Worm (Caenorhabditis elegans) whole organism, L4 larva: ENCODE results near the gene zmp-5.

ENCODE experiments used
- D1046.2 ChIP-seq: fragments of 200-800 bp; sonication (Bioruptor generic); IDR thresholded peaks from 2 replicates; pipeline ENCODE4 v1.3.6; 2022; ENCODE audit warnings: missing genetic modification characterization, missing compliant biosample characterization
- F26F4.8 ChIP-seq: fragments of 200-800 bp; sonication (Bioruptor generic); conservative IDR thresholded peaks from 2 replicates; pipeline ENCODE4 v1.3.6; 2022; ENCODE audit warnings: missing genetic modification characterization, missing compliant biosample characterization
- F37D6.2 ChIP-seq: sonication (generic microtip); optimal IDR thresholded peaks from 2 replicates; lab custom pipeline; 2016; ENCODE audit warnings: mild to moderate bottlenecking, missing genetic modification characterization, missing compliant biosample characterization
- F49E8.2 ChIP-seq: sonication (generic microtip); optimal IDR thresholded peaks from 2 replicates; lab custom pipeline; 2016; ENCODE audit warnings: missing compliant biosample characterization, mild to moderate bottlenecking, missing genetic modification characterization, borderline replicate concordance
- R02D3.7 ChIP-seq: fragments of 150-350 bp; sonication (generic microtip); optimal IDR thresholded peaks from 3 replicates; lab custom pipeline; 2014; ENCODE audit warnings: missing biosample characterization, missing genetic modification characterization
- Y105C5A.15 ChIP-seq: fragments of 200-800 bp; sonication (Bioruptor generic); IDR thresholded peaks from 2 replicates; pipeline ENCODE4 v1.3.6; 2022; ENCODE audit warnings: missing genetic modification characterization, missing compliant biosample characterization
- Y75B8A.6 ChIP-seq: fragments of 200-800 bp; sonication (Bioruptor generic); IDR thresholded peaks from 2 replicates; pipeline ENCODE4 v1.3.6; 2022; ENCODE audit warnings: missing genetic modification reagents, missing genetic modification characterization, missing compliant biosample characterization
- aha-1 ChIP-seq: fragments of 150-350 bp; peaks from one replicate; lab custom pipeline; 2014; ENCODE audit warnings: missing biosample characterization, missing genetic modification characterization
- ama-1 ChIP-seq: fragments of 150-350 bp; optimal IDR thresholded peaks from 2 replicates; lab custom pipeline; 2014; ENCODE audit warnings: inconsistent platforms, mixed read lengths
- arid-1 ChIP-seq: fragments of 200-800 bp; sonication (Bioruptor generic); conservative IDR thresholded peaks from 2 replicates; pipeline ENCODE4 v1.3.6; 2022; ENCODE audit warnings: missing genetic modification reagents, missing genetic modification characterization, missing compliant biosample characterization
- attf-4 ChIP-seq: sonication (generic microtip); optimal IDR thresholded peaks from 3 replicates; lab custom pipeline; 2017; ENCODE audit warnings: missing biosample characterization, missing genetic modification characterization
- ceh-28 ChIP-seq: fragments of 150-350 bp; optimal IDR thresholded peaks from 2 replicates; lab custom pipeline; 2014; ENCODE audit warnings: missing biosample characterization, missing genetic modification reagents, missing genetic modification characterization
- ceh-32 ChIP-seq: sonication (generic microtip); optimal IDR thresholded peaks from 2 replicates; lab custom pipeline; 2016; ENCODE audit warnings: mild to moderate bottlenecking, missing genetic modification characterization, missing compliant biosample characterization; ENCODE audit not compliant: poor library complexity
- ceh-62 ChIP-seq: sonication (generic microtip); optimal IDR thresholded peaks from 2 replicates; lab custom pipeline; 2017; ENCODE audit warnings: missing biosample characterization, missing genetic modification characterization
- daf-8 ChIP-seq: fragments of 200-800 bp; sonication (Bioruptor generic); IDR thresholded peaks from 2 replicates; pipeline ENCODE4 v1.3.6; 2022; ENCODE audit warnings: missing genetic modification characterization, missing compliant biosample characterization
- dmd-6 ChIP-seq: fragments of 200-800 bp; sonication (Bioruptor generic); IDR thresholded peaks from 2 replicates; pipeline ENCODE4 v1.3.6; 2022; ENCODE audit warnings: missing genetic modification reagents, missing genetic modification characterization, missing compliant biosample characterization
- duxl-1 ChIP-seq: sonication (generic microtip); optimal IDR thresholded peaks from 2 replicates; lab custom pipeline; 2016; ENCODE audit warnings: mild to moderate bottlenecking, missing genetic modification characterization, moderate library complexity, missing compliant biosample characterization; ENCODE audit not compliant: poor library complexity
- dve-1 ChIP-seq: sonication (generic microtip); optimal IDR thresholded peaks from 2 replicates; lab custom pipeline; 2017; ENCODE audit warnings: antibody characterized with exemption, mild to moderate bottlenecking, missing genetic modification characterization, missing compliant biosample characterization; ENCODE audit not compliant: insufficient read depth
- egl-43 ChIP-seq: fragments of 200-800 bp; sonication (Bioruptor generic); IDR thresholded peaks from 2 replicates; pipeline ENCODE4 v1.3.6; 2022; ENCODE audit warnings: missing genetic modification reagents, missing genetic modification characterization, missing compliant biosample characterization
- fos-1 ChIP-seq: fragments of 150-350 bp; optimal IDR thresholded peaks from 2 replicates; lab custom pipeline; 2014; ENCODE audit warnings: missing biosample characterization, missing genetic modification characterization
- hif-1 ChIP-seq, 2 experiments: sonication (generic microtip); optimal IDR thresholded peaks; 2 replicates each; lab custom pipeline; 2016 to 2017; ENCODE audit warnings: missing compliant biosample characterization in 2 of 2, missing genetic modification characterization in 2 of 2, missing genetic modification reagents in 2 of 2, missing genotype in 2 of 2, mild to moderate bottlenecking in 1 of 2
- jun-1 ChIP-seq: fragments of 150-350 bp; optimal IDR thresholded peaks from 2 replicates; lab custom pipeline; 2014; ENCODE audit warnings: missing biosample characterization, missing genetic modification reagents, missing genetic modification characterization
- lin-1 ChIP-seq: fragments of 200-800 bp; sonication (Bioruptor generic); IDR thresholded peaks from 2 replicates; pipeline ENCODE4 v1.3.6; 2022; ENCODE audit warnings: missing genetic modification reagents, missing genetic modification characterization, missing compliant biosample characterization
- lin-13 ChIP-seq: fragments of 150-350 bp; optimal IDR thresholded peaks from 2 replicates; lab custom pipeline; 2014; ENCODE audit warnings: missing biosample characterization, missing genetic modification reagents, missing genetic modification characterization
- lin-15B ChIP-seq: fragments of 150-350 bp; sonication (generic microtip); optimal IDR thresholded peaks from 3 replicates; lab custom pipeline; 2014; ENCODE audit warnings: missing biosample characterization, missing genetic modification characterization
- lsy-2 ChIP-seq, 2 experiments: fragments of 150-350 bp in 1 of 2; sonication (generic microtip) in 1 of 2; optimal IDR thresholded peaks; 2 replicates each; lab custom pipeline; 2014 to 2017; ENCODE audit warnings: missing biosample characterization in 2 of 2, missing genetic modification characterization in 2 of 2
- mdl-1 ChIP-seq, 2 experiments: fragments of 150-350 bp in 1 of 2; sonication (generic microtip) in 1 of 2; optimal IDR thresholded peaks; 2 replicates each; lab custom pipeline; 2014 to 2017; ENCODE audit warnings: missing biosample characterization in 2 of 2, missing genetic modification characterization in 2 of 2
- nhr-10 ChIP-seq: fragments of 150-350 bp; optimal IDR thresholded peaks from 2 replicates; lab custom pipeline; 2014; ENCODE audit warnings: missing biosample characterization, missing genetic modification characterization
- nhr-102 ChIP-seq: sonication (generic microtip); optimal IDR thresholded peaks from 2 replicates; lab custom pipeline; 2016; ENCODE audit warnings: mild to moderate bottlenecking, missing genetic modification characterization, moderate library complexity, missing compliant biosample characterization
- nhr-11 ChIP-seq: fragments of 150-350 bp; optimal IDR thresholded peaks from 2 replicates; lab custom pipeline; 2014; ENCODE audit warnings: missing biosample characterization, missing genetic modification characterization
- nhr-111 ChIP-seq: fragments of 200-800 bp; sonication (Bioruptor generic); optimal IDR thresholded peaks from 2 replicates; lab custom pipeline; 2018; ENCODE audit warnings: mild to moderate bottlenecking, missing genetic modification characterization, missing compliant biosample characterization
- nhr-25 ChIP-seq: sonication (generic microtip); optimal IDR thresholded peaks from 2 replicates; lab custom pipeline; 2017; ENCODE audit warnings: missing genetic modification characterization, mild to moderate bottlenecking, missing compliant biosample characterization, antibody characterized with exemption, moderate library complexity, borderline replicate concordance; ENCODE audit not compliant: insufficient read depth
- nhr-28 ChIP-seq: fragments of 150-350 bp; optimal IDR thresholded peaks from 2 replicates; lab custom pipeline; 2014; ENCODE audit warnings: missing biosample characterization, missing genetic modification characterization
- nhr-41 ChIP-seq: fragments of 200-800 bp; sonication (Bioruptor generic); IDR thresholded peaks from 2 replicates; pipeline ENCODE4 v1.3.6; 2022; ENCODE audit warnings: missing genetic modification reagents, missing genetic modification characterization, missing compliant biosample characterization
- nhr-48 ChIP-seq: sonication (generic microtip); optimal IDR thresholded peaks from 2 replicates; lab custom pipeline; 2016; ENCODE audit warnings: mild to moderate bottlenecking, missing genetic modification characterization, missing compliant biosample characterization
- nhr-6 ChIP-seq: fragments of 150-350 bp; optimal IDR thresholded peaks from 2 replicates; lab custom pipeline; 2014; ENCODE audit warnings: missing biosample characterization, missing genetic modification characterization
- nhr-77 ChIP-seq: fragments of 150-350 bp; optimal IDR thresholded peaks from 2 replicates; lab custom pipeline; 2014; ENCODE audit warnings: missing biosample characterization, missing genetic modification characterization
- rbr-2 ChIP-seq: sonication (generic microtip); optimal IDR thresholded peaks from 2 replicates; lab custom pipeline; 2016; ENCODE audit warnings: missing genotype, missing genetic modification characterization, missing compliant biosample characterization
- sdz-12 ChIP-seq: fragments of 200-800 bp; sonication (Bioruptor generic); optimal IDR thresholded peaks from 2 replicates; lab custom pipeline; 2018; ENCODE audit warnings: mild to moderate bottlenecking, missing genetic modification characterization, missing compliant biosample characterization
- set-16 ChIP-seq: fragments of 200-800 bp; sonication (Bioruptor generic); IDR thresholded peaks from 2 replicates; pipeline ENCODE4 v1.3.6; 2022; ENCODE audit warnings: missing genetic modification reagents, missing genetic modification characterization, missing compliant biosample characterization
- skn-1 ChIP-seq: fragments of 150-350 bp; optimal IDR thresholded peaks from 2 replicates; lab custom pipeline; 2014; ENCODE audit warnings: missing biosample characterization, missing genetic modification characterization
- snpc-4 ChIP-seq: fragments of 150-350 bp; optimal IDR thresholded peaks from 2 replicates; lab custom pipeline; 2014; ENCODE audit warnings: missing biosample characterization, missing genetic modification characterization
- spr-1 ChIP-seq: sonication (generic microtip); optimal IDR thresholded peaks from 2 replicates; lab custom pipeline; 2016; ENCODE audit warnings: mild to moderate bottlenecking, missing genetic modification characterization, missing compliant biosample characterization
- spr-3 ChIP-seq: fragments of 200-800 bp; sonication (Bioruptor generic); optimal IDR thresholded peaks from 2 replicates; lab custom pipeline; 2018; ENCODE audit warnings: mild to moderate bottlenecking, missing genetic modification characterization, missing compliant biosample characterization
- tra-1 ChIP-seq: fragments of 200-800 bp; sonication (Bioruptor generic); IDR thresholded peaks from 2 replicates; pipeline ENCODE4 v1.3.6; 2022; ENCODE audit warnings: missing genetic modification reagents, missing genetic modification characterization, missing compliant biosample characterization
- unc-130 ChIP-seq: sonication (generic microtip); optimal IDR thresholded peaks from 2 replicates; lab custom pipeline; 2016; ENCODE audit warnings: missing genetic modification reagents, missing genetic modification characterization, missing compliant biosample characterization
- unc-39 ChIP-seq: sonication (generic microtip); optimal IDR thresholded peaks from 2 replicates; lab custom pipeline; 2017; ENCODE audit warnings: missing biosample characterization, missing genetic modification characterization
- unc-62 ChIP-seq, 3 experiments: fragments of 150-350 bp in 1 of 3; sonication (generic microtip); optimal IDR thresholded peaks in 2 of 3; peaks in 1 of 3; 1 replicate in 1 of 3; 2 replicates in 2 of 3; lab custom pipeline; 2014 to 2017; ENCODE audit warnings: missing biosample characterization in 3 of 3, missing genetic modification characterization in 3 of 3, missing genetic modification reagents in 3 of 3, missing genotype in 1 of 3
- zag-1 ChIP-seq: fragments of 150-350 bp; optimal IDR thresholded peaks from 2 replicates; lab custom pipeline; 2014; ENCODE audit warnings: missing biosample characterization, missing genetic modification characterization
- zfp-3 ChIP-seq: fragments of 200-800 bp; sonication (Bioruptor generic); conservative IDR thresholded peaks from 2 replicates; pipeline ENCODE4 v1.3.6; 2022; ENCODE audit warnings: missing genetic modification reagents, missing genetic modification characterization, missing compliant biosample characterization
- zip-2 ChIP-seq: fragments of 150-350 bp; optimal IDR thresholded peaks from 2 replicates; lab custom pipeline; 2014; ENCODE audit warnings: missing biosample characterization, missing genetic modification characterization

zmp-5 gene

ce11 chrX:12664987-12665451, 18.1 kb downstream of the zmp-5 start (continued):
- 0 out of 2 replicates have a peak, but pooled peaks have one; percentile 73 for TF ChIP-seq daf-8 (GFP tag; lab: Robert Waterston, UW)
- no peak for TF ChIP-seq nhr-25 (tag; lab: Kevin White, UChicago)
- TF ChIP-seq nhr-6 (tag; lab: Kevin White, UChicago): peak; percentile 32
- peak; percentile 97 for TF ChIP-seq Y105C5A.15 (GFP tag; lab: Robert Waterston, UW)
- no peak for TF ChIP-seq attf-4
- TF ChIP-seq nhr-28 (tag; lab: Kevin White, UChicago): peak; percentile 45
- TF ChIP-seq jun-1 (tag; lab: Kevin White, UChicago): no peak
- TF ChIP-seq unc-130 (GFP tag; lab: Kevin White, UChicago): peak; percentile 56
- TF ChIP-seq fos-1 (tag; lab: Kevin White, UChicago): no peak
- no peak for TF ChIP-seq lin-15B (tag; lab: Kevin White, UChicago)
- peak; percentile 83 for TF ChIP-seq nhr-111
- peak; percentile 70 for TF ChIP-seq dmd-6 (GFP tag; lab: Robert Waterston, UW)
- TF ChIP-seq sdz-12 (GFP tag; lab: Kevin White, UChicago): peak; percentile 89
- TF ChIP-seq R02D3.7 (tag; lab: Kevin White, UChicago): no peak
- peak; percentile 52; the same call in 1 of the 2 replicates for TF ChIP-seq set-16 (GFP tag; lab: Robert Waterston, UW)
- TF ChIP-seq spr-3: peak; percentile 66
- peak in 1 of 2 experiments; percentile 90 for TF ChIP-seq unc-62 (GFP tag; optimal IDR thresholded peaks at IDR 0.05 in 1 of 2; lab: Kevin White, UChicago)
- no peak for TF ChIP-seq unc-62 (tag; optimal IDR thresholded peaks at IDR 0.05; lab: Kevin White, UChicago)
- peak; percentile 86 for TF ChIP-seq rbr-2 (tag; lab: Kevin White, UChicago)
- peak; percentile 30 to 66 for TF ChIP-seq hif-1 (tag; optimal IDR thresholded peaks at IDR 0.05; lab: Kevin White, UChicago)
- peak; percentile 89 for TF ChIP-seq D1046.2 (GFP tag; lab: Robert Waterston, UW)
- no peak for TF ChIP-seq nhr-77 (tag; lab: Kevin White, UChicago)
- peak; percentile 75 for TF ChIP-seq F37D6.2 (tag; lab: Kevin White, UChicago)
- TF ChIP-seq F26F4.8 (GFP tag; lab: Robert Waterston, UW): peak; percentile 86
- peak; percentile 85 for TF ChIP-seq duxl-1 (tag; lab: Kevin White, UChicago)
- peak; percentile 95 for TF ChIP-seq arid-1 (GFP tag; lab: Robert Waterston, UW)
- peak; percentile 69 for TF ChIP-seq dve-1 (tag; lab: Kevin White, UChicago)
- peak; percentile 14 for TF ChIP-seq ama-1 (lab: Kevin White, UChicago)
- peak; percentile 20 for TF ChIP-seq lin-13 (GFP tag; lab: Kevin White, UChicago)
- TF ChIP-seq skn-1 (tag; lab: Kevin White, UChicago): no peak
- peak; percentile 92 for TF ChIP-seq Y75B8A.6
- TF ChIP-seq spr-1 (tag; lab: Kevin White, UChicago): peak; percentile 85
- TF ChIP-seq unc-39 (tag; lab: Kevin White, UChicago): no peak
- TF ChIP-seq nhr-10 (tag; lab: Kevin White, UChicago): peak; percentile 1
- TF ChIP-seq egl-43 (GFP tag; lab: Robert Waterston, UW): peak; percentile 99
- peak; percentile 44 to 55 for TF ChIP-seq mdl-1 (tag; optimal IDR thresholded peaks at IDR 0.05; lab: Kevin White, UChicago)
- peak; percentile 71 for TF ChIP-seq zip-2
- TF ChIP-seq ceh-28 (tag; lab: Kevin White, UChicago): no peak
- TF ChIP-seq ceh-32: no peak
- TF ChIP-seq tra-1 (GFP tag; lab: Robert Waterston, UW): peak; percentile 88
- peak; percentile 58; the same call in 1 of the 2 replicates for TF ChIP-seq zfp-3 (GFP tag; lab: Robert Waterston, UW)
- TF ChIP-seq nhr-11 (tag; lab: Kevin White, UChicago): peak; percentile 61
- TF ChIP-seq zag-1 (tag; lab: Kevin White, UChicago): no peak
- no peak for TF ChIP-seq snpc-4 (tag; lab: Kevin White, UChicago)
- TF ChIP-seq nhr-102: peak; percentile 90
- peak; percentile 91 for TF ChIP-seq lin-1 (GFP tag; lab: Robert Waterston, UW)
- TF ChIP-seq aha-1: no peak
- TF ChIP-seq nhr-41 (GFP tag; lab: Robert Waterston, UW): peak; percentile 92
- peak in 1 of 2 experiments; percentile 60 for TF ChIP-seq lsy-2 (tag; optimal IDR thresholded peaks at IDR 0.05; lab: Kevin White, UChicago)
- peak; percentile 82 for TF ChIP-seq nhr-48 (tag; lab: Kevin White, UChicago)
- no peak for TF ChIP-seq ceh-62 (tag; lab: Kevin White, UChicago)
- peak; percentile 28 for TF ChIP-seq F49E8.2 (tag; lab: Kevin White, UChicago)
